Worm (Caenorhabditis elegans) whole organism, late embryonic: ENCODE measurements around the gene C06A1.6.

ENCODE experiments used
- C08G9.2 ChIP-seq: sonication (generic microtip); optimal IDR thresholded peaks from 2 replicates; lab custom pipeline; 2016; ENCODE audit warnings: mild to moderate bottlenecking, missing genetic modification characterization, moderate library complexity, missing compliant biosample characterization
- elt-2 ChIP-seq: sonication (generic microtip); optimal IDR thresholded peaks from 2 replicates; lab custom pipeline; 2016; ENCODE audit warnings: missing genetic modification reagents, missing genetic modification characterization, missing compliant biosample characterization
- elt-4 ChIP-seq: sonication (generic microtip); optimal IDR thresholded peaks from 2 replicates; lab custom pipeline; 2016; ENCODE audit warnings: missing genetic modification characterization, missing compliant biosample characterization
- eyg-1 ChIP-seq: sonication (generic microtip); optimal IDR thresholded peaks from 2 replicates; lab custom pipeline; 2016; ENCODE audit warnings: missing genotype, missing genetic modification characterization, missing compliant biosample characterization
- hlh-15 ChIP-seq: sonication (generic microtip); optimal IDR thresholded peaks from 2 replicates; lab custom pipeline; 2016; ENCODE audit warnings: missing genetic modification characterization, missing compliant biosample characterization
- madf-2 ChIP-seq: sonication (generic microtip); optimal IDR thresholded peaks from 2 replicates; lab custom pipeline; 2017; ENCODE audit warnings: missing genetic modification characterization, missing compliant biosample characterization
- mec-3 ChIP-seq: sonication (generic microtip); optimal IDR thresholded peaks from 2 replicates; lab custom pipeline; 2016; ENCODE audit warnings: borderline replicate concordance, missing genetic modification characterization, missing compliant biosample characterization
- pha-4 ChIP-seq: fragments of 150-350 bp; optimal IDR thresholded peaks from 2 replicates; lab custom pipeline; 2018; ENCODE audit warnings: missing biosample characterization, missing genetic modification reagents, missing genetic modification characterization
- pqm-1 ChIP-seq: sonication (generic microtip); optimal IDR thresholded peaks from 2 replicates; lab custom pipeline; 2016; ENCODE audit warnings: missing genetic modification characterization, missing compliant biosample characterization
- sox-4 ChIP-seq: sonication (generic microtip); optimal IDR thresholded peaks from 2 replicates; lab custom pipeline; 2017; ENCODE audit warnings: mild to moderate bottlenecking, missing genetic modification characterization, inconsistent platforms, missing compliant biosample characterization
- tbx-2 ChIP-seq: sonication (generic microtip); optimal IDR thresholded peaks from 2 replicates; lab custom pipeline; 2016; ENCODE audit warnings: missing genetic modification characterization, missing compliant biosample characterization
- zip-5 ChIP-seq: sonication (generic microtip); optimal IDR thresholded peaks from 2 replicates; lab custom pipeline; 2016; ENCODE audit warnings: missing genetic modification characterization, missing compliant biosample characterization

ce11 chrII:10594312-10594711 is 29.8 kb upstream of the C06A1.6 start:
- no peak for TF ChIP-seq hlh-15
- no peak for TF ChIP-seq pqm-1
- no peak for TF ChIP-seq tbx-2 (tag; lab: Kevin White, UChicago)
- TF ChIP-seq elt-4 (tag; lab: Kevin White, UChicago) = no peak
- TF ChIP-seq eyg-1 (tag; lab: Kevin White, UChicago) = no peak
- no peak for TF ChIP-seq zip-5
- no peak for TF ChIP-seq madf-2 (tag; lab: Kevin White, UChicago)
- TF ChIP-seq sox-4 = no peak
- TF ChIP-seq mec-3 (tag; lab: Kevin White, UChicago) = no peak
- no peak for TF ChIP-seq C08G9.2 (tag; lab: Kevin White, UChicago)
- TF ChIP-seq elt-2 (tag; lab: Kevin White, UChicago) = no peak
- TF ChIP-seq pha-4 = no peak
